Worm (Caenorhabditis elegans): ENCODE data around the gene C04A11.2.
A peak's percentile ranks its signal among the peaks of the same experiment; 100 is the strongest.

C04A11.2 gene

DNA sequence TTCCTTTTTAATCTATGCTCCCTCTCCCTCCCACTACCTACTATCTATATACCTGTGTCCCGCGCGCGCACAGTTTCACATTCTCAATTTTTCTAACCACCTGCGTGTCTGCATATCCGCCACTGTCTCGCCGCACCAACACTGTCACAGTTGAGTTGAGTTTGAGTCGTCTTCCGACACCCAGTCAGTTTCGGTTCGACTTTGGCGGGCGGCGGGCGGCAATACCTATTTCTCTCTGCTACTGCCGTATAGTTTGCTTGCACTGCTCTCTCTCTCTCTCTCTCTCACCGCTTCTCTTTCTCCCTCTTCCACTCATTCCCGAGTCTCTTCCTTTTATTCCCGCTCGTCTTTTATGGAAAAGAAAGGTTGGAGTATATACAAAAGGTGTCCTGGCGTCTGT, 6.8 kb upstream of the C04A11.2 start (continued):
- TF ChIP-seq hlh-30 (tag; optimal IDR thresholded peaks at IDR 0.05; ENCODE audit: insufficient read depth) (peak; percentile 25), K09A11.1 (tag; optimal IDR thresholded peaks at IDR 0.05; ENCODE audit: insufficient read depth) (no peak), ceh-34 (tag; optimal IDR thresholded peaks at IDR 0.05) (peak; percentile 23), sox-2 (GFP tag; IDR thresholded peaks at IDR 0.05) (no peak), mec-3 (tag; optimal IDR thresholded peaks at IDR 0.05; ENCODE audit: borderline replicate concordance) (no peak), ztf-16 (tag; optimal IDR thresholded peaks at IDR 0.05) (peak; percentile 50), ama-1 (optimal IDR thresholded peaks at IDR 0.05) (no peak), hlh-6 (tag; optimal IDR thresholded peaks at IDR 0.05) (no peak), pag-3 (tag; optimal IDR thresholded peaks at IDR 0.05; ENCODE audit: borderline replicate concordance) (no peak), ahr-1 (tag; optimal IDR thresholded peaks at IDR 0.05) (no peak), pha-2 (tag; optimal IDR thresholded peaks at IDR 0.05) (peak; percentile 20), npax-4 (tag; optimal IDR thresholded peaks at IDR 0.05) (no peak), lin-11 (tag; optimal IDR thresholded peaks at IDR 0.05) (no peak), fkh-10 (GFP tag; optimal IDR thresholded peaks at IDR 0.05) (no peak), unc-55 (GFP tag; optimal IDR thresholded peaks at IDR 0.05) (no peak), pros-1 (tag; optimal IDR thresholded peaks at IDR 0.05) (peak; percentile 33), sox-4 (tag; optimal IDR thresholded peaks at IDR 0.05) (no peak), nfya-1 (tag; optimal IDR thresholded peaks at IDR 0.05) (peak; percentile 38), elt-4 (tag; optimal IDR thresholded peaks at IDR 0.05) (no peak), madf-2 (tag; optimal IDR thresholded peaks at IDR 0.05) (no peak), ceh-31 (tag; optimal IDR thresholded peaks at IDR 0.05) (peak; percentile 53), dve-1 (tag; optimal IDR thresholded peaks at IDR 0.05) (no peak), che-1 (tag; optimal IDR thresholded peaks at IDR 0.05) (no peak), fax-1 (tag; optimal IDR thresholded peaks at IDR 0.05) (peak; percentile 17), Y22D7AL.16 (tag; optimal IDR thresholded peaks at IDR 0.05) (no peak), ttx-3 (tag; optimal IDR thresholded peaks at IDR 0.05) (no peak), unc-42 (tag; optimal IDR thresholded peaks at IDR 0.05) (no peak), hlh-15 (tag; optimal IDR thresholded peaks at IDR 0.05) (no peak), ceh-24 (tag; optimal IDR thresholded peaks at IDR 0.05) (no peak), F13H6.1 (tag; optimal IDR thresholded peaks at IDR 0.05) (no peak), C08G9.2 (tag; optimal IDR thresholded peaks at IDR 0.05) (peak; percentile 23), ceh-48 (tag; optimal IDR thresholded peaks at IDR 0.05) (no peak)

DNA sequence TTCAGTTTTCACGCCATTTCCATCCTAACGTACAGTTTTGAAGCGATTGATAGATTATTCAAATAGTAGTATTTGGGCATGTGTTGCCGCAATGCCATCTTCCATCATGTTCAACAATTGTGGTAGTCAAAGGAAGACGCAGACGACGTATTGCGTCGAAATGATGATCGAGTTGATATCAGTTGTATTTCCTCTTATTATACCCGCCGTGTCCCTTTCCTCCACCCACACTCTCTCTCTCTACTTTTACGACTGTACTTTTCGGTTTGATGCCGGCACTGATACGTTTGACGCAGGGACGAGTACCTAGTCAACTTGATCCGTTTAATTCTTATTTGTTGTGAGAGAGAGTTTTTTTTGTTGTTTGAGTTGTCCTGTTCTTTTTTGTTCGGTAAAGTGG, 4.0 kb upstream of the C04A11.2 start:
- TF ChIP-seq T23F11.4 (GFP tag; optimal IDR thresholded peaks at IDR 0.05) = no peak

DNA sequence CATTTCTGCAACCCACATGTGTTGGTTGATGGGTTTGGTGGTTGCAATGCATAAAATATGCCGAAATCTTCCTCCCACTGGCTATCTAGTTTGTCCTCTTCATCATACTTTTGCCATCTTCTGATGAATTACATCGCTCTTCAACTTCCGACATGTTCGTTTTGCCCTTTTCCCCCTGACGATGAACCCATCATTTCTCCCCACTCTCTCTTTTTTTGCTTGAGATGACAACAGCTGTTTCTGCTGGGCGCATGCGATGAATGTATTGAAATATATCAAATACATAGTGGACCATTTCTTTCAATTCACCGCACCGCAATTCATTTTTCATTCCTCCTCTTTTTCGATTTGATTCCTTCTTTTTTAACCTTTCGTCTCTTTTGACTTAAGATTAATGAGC, 2.3 kb upstream of the C04A11.2 start:
- TF ChIP-seq ceh-6 (GFP tag; optimal IDR thresholded peaks at IDR 0.05) (no peak), ceh-18 (tag; optimal IDR thresholded peaks at IDR 0.05) (peak; percentile 8)

ce11 chrX:13669641-13670040, 1.0 kb upstream of the C04A11.2 start:
- TF ChIP-seq ref-2 (tag; optimal IDR thresholded peaks at IDR 0.05) = no peak
- no peak for TF ChIP-seq syd-9 (tag; optimal IDR thresholded peaks at IDR 0.05)
- TF ChIP-seq K02D7.2 (tag; optimal IDR thresholded peaks at IDR 0.05) = no peak
- TF ChIP-seq nfya-1 (tag; optimal IDR thresholded peaks at IDR 0.05) = peak; percentile 23
- TF ChIP-seq dve-1 (tag; optimal IDR thresholded peaks at IDR 0.05) = no peak
- no peak for TF ChIP-seq ceh-6 (GFP tag; optimal IDR thresholded peaks at IDR 0.05)
- no peak for TF ChIP-seq ahr-1 (tag; optimal IDR thresholded peaks at IDR 0.05)
- TF ChIP-seq C38D4.7 (GFP tag; optimal IDR thresholded peaks at IDR 0.05) = no peak
- no peak for TF ChIP-seq lim-6 (tag; optimal IDR thresholded peaks at IDR 0.05)
- peak; percentile 38 for TF ChIP-seq elt-2 (tag; optimal IDR thresholded peaks at IDR 0.05)
- peak; percentile 56 for TF ChIP-seq pax-1 (tag; optimal IDR thresholded peaks at IDR 0.05)
- no peak for TF ChIP-seq npax-4 (tag; optimal IDR thresholded peaks at IDR 0.05)
- TF ChIP-seq T23F11.4 (GFP tag; optimal IDR thresholded peaks at IDR 0.05) = no peak
- TF ChIP-seq F13H6.1 (tag; optimal IDR thresholded peaks at IDR 0.05) = no peak
- no peak for TF ChIP-seq fkh-6 (tag; optimal IDR thresholded peaks at IDR 0.05)
- no peak for TF ChIP-seq ceh-48 (tag; optimal IDR thresholded peaks at IDR 0.05)
- TF ChIP-seq ceh-45 (GFP tag; IDR thresholded peaks at IDR 0.05) = no peak
- no peak for TF ChIP-seq K09A11.1 (tag; optimal IDR thresholded peaks at IDR 0.05; ENCODE audit: insufficient read depth)
- TF ChIP-seq eyg-1 (tag; optimal IDR thresholded peaks at IDR 0.05) = no peak
- TF ChIP-seq nhr-11 (tag; optimal IDR thresholded peaks at IDR 0.05) = no peak
- TF ChIP-seq zip-5 (tag; optimal IDR thresholded peaks at IDR 0.05) = no peak
- no peak for TF ChIP-seq dmd-4 (tag; optimal IDR thresholded peaks at IDR 0.05; ENCODE audit: borderline replicate concordance)
- TF ChIP-seq gmeb-2 (tag; optimal IDR thresholded peaks at IDR 0.05) = no peak
